Fruit fly (Drosophila melanogaster) whole organism, wandering third instar larva: Measurements from ENCODE around the gene N.

ENCODE experiments used
- Abd-B ChIP-seq: fragments of >200 bp; optimal IDR thresholded peaks from 2 replicates; lab custom pipeline; 2017; ENCODE audit warnings: missing biosample characterization, missing genetic modification characterization
- CG32264 ChIP-seq: fragments of 200-800 bp; sonication (Bioruptor generic); optimal IDR thresholded peaks from 2 replicates; lab custom pipeline; 2016; ENCODE audit warnings: missing biosample characterization, missing genetic modification characterization
- CG9705 ChIP-seq: fragments of 200-800 bp; sonication (Bioruptor generic); optimal IDR thresholded peaks from 2 replicates; lab custom pipeline; 2018; ENCODE audit warnings: missing biosample characterization, mild to moderate bottlenecking, missing genetic modification characterization
- CrebA ChIP-seq: fragments of 200-800 bp; sonication (Bioruptor generic); optimal IDR thresholded peaks from 2 replicates; lab custom pipeline; 2016; ENCODE audit warnings: missing biosample characterization, mild to moderate bottlenecking, missing genetic modification characterization, borderline replicate concordance
- Dfd ChIP-seq: fragments of >200 bp; optimal IDR thresholded peaks from 2 replicates; lab custom pipeline; 2017; ENCODE audit warnings: missing biosample characterization, missing genetic modification characterization
- Dif ChIP-seq: fragments of 200-275, 200-300 bp; sonication (Bioruptor generic); optimal IDR thresholded peaks from 2 replicates; lab custom pipeline; 2018; ENCODE audit warnings: missing biosample characterization, missing genetic modification characterization; ENCODE audit not compliant: partially characterized antibody
- HLH106 ChIP-seq: fragments of 200-800 bp; optimal IDR thresholded peaks from 3 replicates; lab custom pipeline; 2019; ENCODE audit warnings: missing biosample characterization, mild to moderate bottlenecking, missing genetic modification characterization, moderate library complexity
- Hnf4 ChIP-seq: fragments of 200-800 bp; sonication (Bioruptor generic); optimal IDR thresholded peaks from 2 replicates; lab custom pipeline; 2016; ENCODE audit warnings: missing biosample characterization, mild to moderate bottlenecking, missing genetic modification characterization
- Hr83 ChIP-seq: fragments of 200-300 bp; sonication (Bioruptor generic); optimal IDR thresholded peaks from 2 replicates; lab custom pipeline; 2016; ENCODE audit warnings: missing biosample characterization, mild to moderate bottlenecking, missing genetic modification characterization, moderate library complexity; ENCODE audit not compliant: poor library complexity, severe bottlenecking
- Jra ChIP-seq: sonication (Bioruptor generic); optimal IDR thresholded peaks from 2 replicates; lab custom pipeline; 2016; ENCODE audit warnings: missing biosample characterization, missing genetic modification characterization
- Mio ChIP-seq: sonication (Bioruptor generic); optimal IDR thresholded peaks from 2 replicates; lab custom pipeline; 2016; ENCODE audit warnings: missing biosample characterization, missing genetic modification characterization
- Myc ChIP-seq: fragments of >200 bp; optimal IDR thresholded peaks from 2 replicates; lab custom pipeline; 2017
- OdsH ChIP-seq: fragments of 200-800 bp; sonication (Bioruptor generic); optimal IDR thresholded peaks from 2 replicates; lab custom pipeline; 2016; ENCODE audit warnings: missing biosample characterization, mild to moderate bottlenecking, missing genetic modification characterization
- Rel ChIP-seq, 2 experiments: fragments of 200-800 bp; sonication (Bioruptor generic) in 1 of 2; optimal IDR thresholded peaks; 2 replicates in 1 of 2; 3 replicates in 1 of 2; lab custom pipeline; 2016 to 2019; ENCODE audit warnings: mild to moderate bottlenecking in 2 of 2, missing biosample characterization in 2 of 2, missing genetic modification characterization in 2 of 2, moderate library complexity in 1 of 2
- Sp1 ChIP-seq: fragments of 200-800 bp; sonication (Bioruptor generic); optimal IDR thresholded peaks from 3 replicates; lab custom pipeline; 2019; ENCODE audit warnings: missing biosample characterization, mild to moderate bottlenecking, missing genetic modification characterization, moderate library complexity
- Vsx2 ChIP-seq: fragments of 200-300, 225-300 bp; sonication (Bioruptor generic); optimal IDR thresholded peaks from 2 replicates; lab custom pipeline; 2018; ENCODE audit warnings: missing biosample characterization, missing genetic modification characterization; ENCODE audit not compliant: partially characterized antibody
- br ChIP-seq: fragments of 200-800 bp; sonication (Bioruptor generic); optimal IDR thresholded peaks from 2 replicates; lab custom pipeline; 2016; ENCODE audit warnings: missing biosample characterization, missing genetic modification characterization
- dl ChIP-seq, 2 experiments: fragments of 175-275, 200-275 bp in 1 of 2; fragments of 200-275 bp in 1 of 2; sonication (Bioruptor generic); optimal IDR thresholded peaks; lab custom pipeline; 2018; ENCODE audit warnings: mild to moderate bottlenecking in 2 of 2, missing biosample characterization in 2 of 2, missing genetic modification characterization in 2 of 2, moderate library complexity in 2 of 2; ENCODE audit not compliant: partially characterized antibody in 2 of 2, insufficient read depth in 1 of 2
- dmrt93B ChIP-seq: fragments of 200-800 bp; sonication (Bioruptor generic); optimal IDR thresholded peaks from 2 replicates; lab custom pipeline; 2018; ENCODE audit warnings: missing biosample characterization, mild to moderate bottlenecking, missing genetic modification characterization
- dsf ChIP-seq: sonication (Bioruptor generic); optimal IDR thresholded peaks from 2 replicates; lab custom pipeline; 2016; ENCODE audit warnings: missing biosample characterization, missing genetic modification characterization, borderline replicate concordance
- ey ChIP-seq: fragments of 200-800 bp; sonication (Bioruptor generic); optimal IDR thresholded peaks from 2 replicates; lab custom pipeline; 2016; ENCODE audit warnings: missing biosample characterization, missing genetic modification characterization
- foxo ChIP-seq, 2 experiments: fragments of 200-800 bp; sonication (Bioruptor generic); optimal IDR thresholded peaks; 2 replicates in 1 of 2; 3 replicates in 1 of 2; lab custom pipeline; 2016 to 2017; ENCODE audit warnings: missing biosample characterization in 2 of 2, missing genetic modification characterization in 2 of 2
- fru ChIP-seq: fragments of 200-800 bp; sonication (Bioruptor generic); optimal IDR thresholded peaks from 3 replicates; lab custom pipeline; 2016; ENCODE audit warnings: missing biosample characterization, mild to moderate bottlenecking, missing genetic modification characterization
- h ChIP-seq: fragments of 200-800 bp; sonication (Bioruptor generic); optimal IDR thresholded peaks from 3 replicates; lab custom pipeline; 2016; ENCODE audit warnings: missing biosample characterization, mild to moderate bottlenecking, missing genetic modification characterization
- pan ChIP-seq: fragments of >200 bp; optimal IDR thresholded peaks from 2 replicates; lab custom pipeline; 2017
- psq ChIP-seq: fragments of 200-800 bp; sonication (Bioruptor generic); optimal IDR thresholded peaks from 3 replicates; lab custom pipeline; 2017; ENCODE audit warnings: missing biosample characterization, mild to moderate bottlenecking, missing genetic modification characterization, moderate library complexity
- rgr ChIP-seq: fragments of 200-800 bp; sonication (Bioruptor generic); optimal IDR thresholded peaks from 3 replicates; lab custom pipeline; 2016; ENCODE audit warnings: missing biosample characterization, mild to moderate bottlenecking, missing genetic modification characterization
- sv ChIP-seq: fragments of 200-800 bp; sonication (Bioruptor generic); optimal IDR thresholded peaks from 3 replicates; lab custom pipeline; 2016; ENCODE audit warnings: missing biosample characterization, missing genetic modification characterization
- tai ChIP-seq: sonication (Bioruptor generic); optimal IDR thresholded peaks from 2 replicates; lab custom pipeline; 2016; ENCODE audit warnings: missing biosample characterization, missing genetic modification characterization
- woc ChIP-seq: sonication (Bioruptor generic); optimal IDR thresholded peaks from 2 replicates; lab custom pipeline; 2016; ENCODE audit warnings: missing biosample characterization, mild to moderate bottlenecking, missing genetic modification characterization

The N gene

dm6 chrX:3135620-3136019 is 950 bp downstream of the N start:
- TF ChIP-seq psq (GFP tag; lab: Kevin White, UChicago) = peak; percentile 77
- no peak for TF ChIP-seq ey (GFP tag; lab: Kevin White, UChicago)
- no peak for TF ChIP-seq Hr83 (GFP tag; lab: Kevin White, UChicago)
- TF ChIP-seq foxo (GFP tag; optimal IDR thresholded peaks at IDR 0.05; lab: Kevin White, UChicago) = no peak
- TF ChIP-seq fru (GFP tag; lab: Kevin White, UChicago) = no peak

- TF ChIP-seq CrebA (GFP tag; lab: Kevin White, UChicago) (no peak), Dfd (no peak), tai (GFP tag; lab: Kevin White, UChicago) (peak; percentile 54), Hnf4 (GFP tag; lab: Kevin White, UChicago) (peak; percentile 52), HLH106 (no peak), Rel (GFP tag; optimal IDR thresholded peaks at IDR 0.05; lab: Kevin White, UChicago) (no peak), Rel (tag; optimal IDR thresholded peaks at IDR 0.05; lab: Kevin White, UChicago) (no peak), OdsH (GFP tag; lab: Kevin White, UChicago) (peak; percentile 42), woc (GFP tag; lab: Kevin White, UChicago) (no peak), CG32264 (no peak), Vsx2 (GFP tag; lab: Kevin White, UChicago) (no peak), Sp1 (GFP tag; lab: Kevin White, UChicago) (no peak), br (GFP tag; lab: Kevin White, UChicago) (peak; percentile 0), pan (lab: Kevin White, UChicago) (no peak), dl (GFP tag; optimal IDR thresholded peaks at IDR 0.05; lab: Kevin White, UChicago; ENCODE audit: insufficient read depth in 1 of 2, partially characterized antibody in 2 of 2) (peak in 1 of 2 experiments; percentile 12), psq (GFP tag; lab: Kevin White, UChicago) (peak; percentile 99), Jra (GFP tag; lab: Kevin White, UChicago) (peak; percentile 45), fru (GFP tag; lab: Kevin White, UChicago) (no peak), foxo (GFP tag; optimal IDR thresholded peaks at IDR 0.05; lab: Kevin White, UChicago) (peak in 1 of 2 experiments; percentile 22), Mio (GFP tag; lab: Kevin White, UChicago) (no peak), ey (GFP tag; lab: Kevin White, UChicago) (no peak), dsf (GFP tag; lab: Kevin White, UChicago) (no peak), Dif (GFP tag; lab: Kevin White, UChicago) (no peak), Abd-B (GFP tag; lab: Kevin White, UChicago) (no peak), Myc (lab: Kevin White, UChicago) (no peak), Hr83 (GFP tag; lab: Kevin White, UChicago) (peak; percentile 81), h (GFP tag; lab: Kevin White, UChicago) (peak; percentile 31), dmrt93B (no peak), rgr (GFP tag; lab: Kevin White, UChicago) (peak; percentile 39)
These were observed 1.8 kb downstream of the N start for dm6 chrX:3136338-3137086.

DNA sequence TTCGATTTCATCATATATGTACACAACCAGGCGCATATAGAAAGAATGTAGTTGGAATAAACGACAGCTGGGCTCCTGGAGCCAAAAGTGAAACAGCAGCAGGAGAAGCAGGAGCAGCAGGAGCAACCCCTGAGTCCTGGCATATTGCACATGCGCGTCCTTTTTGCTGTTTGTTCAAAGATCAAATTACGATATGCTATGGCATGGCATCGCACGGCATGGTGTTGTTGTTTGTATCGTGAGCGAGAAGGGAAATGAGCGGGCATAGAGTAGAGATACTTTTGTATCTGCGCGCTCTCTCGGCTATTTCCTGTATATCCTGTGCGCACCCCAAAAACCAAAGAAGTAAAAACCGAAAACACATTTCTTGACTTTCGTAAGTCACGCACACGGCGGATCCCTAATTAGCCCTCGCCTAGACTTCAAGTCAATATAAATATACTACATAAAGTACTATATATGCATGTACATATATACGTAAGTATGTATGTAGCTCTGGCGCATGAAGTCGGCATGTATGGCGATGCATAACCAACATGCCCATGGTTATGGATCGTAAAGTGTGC is 3.3 kb downstream of the N start:
- TF ChIP-seq woc (GFP tag; lab: Kevin White, UChicago) (no peak), CG9705 (no peak), sv (GFP tag; lab: Kevin White, UChicago) (no peak)

DNA sequence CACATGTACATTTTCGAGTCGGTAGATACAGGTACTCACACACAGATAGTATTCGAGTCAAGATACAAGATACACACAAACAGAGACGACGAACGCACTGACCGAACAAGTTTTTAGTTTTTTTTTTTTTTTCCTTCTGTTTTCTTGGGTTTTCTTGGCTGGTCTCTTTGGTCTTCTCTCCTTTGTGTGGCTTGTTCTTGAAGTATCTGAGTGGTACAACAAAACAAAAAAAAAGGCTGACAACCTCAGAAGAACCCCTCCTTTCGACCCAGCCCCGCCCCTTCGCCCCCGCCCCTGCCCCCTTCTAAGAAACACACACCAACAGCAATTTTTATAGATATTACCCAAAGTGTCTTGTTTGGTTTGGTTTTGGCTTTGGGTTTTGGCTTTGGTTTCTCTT is 5.3 kb downstream of the N start:
- TF ChIP-seq CG9705 = no peak
- peak; percentile 94 for TF ChIP-seq psq (GFP tag; lab: Kevin White, UChicago)
- TF ChIP-seq CrebA (GFP tag; lab: Kevin White, UChicago) = peak; percentile 41
